Fruit fly (Drosophila melanogaster) S2 (cell line): ENCODE measurements around the gene Acsf2.

Experiments used
- CG8478 ChIP-seq: fragments of >200 bp; optimal IDR thresholded peaks from 2 replicates; lab custom pipeline; 2018
- CTCF ChIP-seq, 2 experiments: fragments of >200 bp; optimal IDR thresholded peaks; 2 replicates each; lab custom pipeline; 2018

The Acsf2 gene

dm6 chr2L:5342119-5342817, at the start of gene Acsf2:
Acsf2 (minus strand) TSS chr2L:5342234.
- TF ChIP-seq CG8478 (lab: Kevin White, UChicago) (no peak), CTCF (optimal IDR thresholded peaks at IDR 0.05; lab: Kevin White, UChicago) (no peak)

- no peak for TF ChIP-seq CTCF (optimal IDR thresholded peaks at IDR 0.05; lab: Kevin White, UChicago)
- TF ChIP-seq CG8478 (lab: Kevin White, UChicago), result no peak
Observed at dm6 chr2L:5386261-5386660, 44.2 kb upstream of the Acsf2 start.

dm6 chr2L:5381305-5381973, 39.4 kb upstream of the Acsf2 start:
- TF ChIP-seq CG8478 (lab: Kevin White, UChicago) (no peak), CTCF (optimal IDR thresholded peaks at IDR 0.05; lab: Kevin White, UChicago) (no peak)

dm6 chr2L:5378829-5379228, 36.8 kb upstream of the Acsf2 start:
- TF ChIP-seq CG8478 (lab: Kevin White, UChicago) (no peak), CTCF (optimal IDR thresholded peaks at IDR 0.05; lab: Kevin White, UChicago) (no peak)

- no peak for TF ChIP-seq CTCF (optimal IDR thresholded peaks at IDR 0.05; lab: Kevin White, UChicago)
- TF ChIP-seq CG8478 (lab: Kevin White, UChicago), result no peak
Observed at dm6 chr2L:5376442-5376841, 34.4 kb upstream of the Acsf2 start.

dm6 chr2L:5374989-5375388, 33.0 kb upstream of the Acsf2 start:
- TF ChIP-seq CTCF (optimal IDR thresholded peaks at IDR 0.05; lab: Kevin White, UChicago) (no peak), CG8478 (lab: Kevin White, UChicago) (no peak)

dm6 chr2L:5374216-5374615, 32.2 kb upstream of the Acsf2 start:
- TF ChIP-seq CTCF (optimal IDR thresholded peaks at IDR 0.05; lab: Kevin White, UChicago) (no peak), CG8478 (lab: Kevin White, UChicago) (no peak)

dm6 chr2L:5372552-5372951, 30.5 kb upstream of the Acsf2 start:
- TF ChIP-seq CG8478 (lab: Kevin White, UChicago), result no peak
- TF ChIP-seq CTCF (optimal IDR thresholded peaks at IDR 0.05; lab: Kevin White, UChicago), result no peak

- TF ChIP-seq CTCF (optimal IDR thresholded peaks at IDR 0.05; lab: Kevin White, UChicago) (no peak), CG8478 (lab: Kevin White, UChicago) (no peak)
Observed at dm6 chr2L:5367983-5368382, 25.9 kb upstream of the Acsf2 start.

dm6 chr2L:5365841-5366240, 23.8 kb upstream of the Acsf2 start:
- peak; percentile 61 to 88 for TF ChIP-seq CTCF (optimal IDR thresholded peaks at IDR 0.05; lab: Kevin White, UChicago)
- TF ChIP-seq CG8478 (lab: Kevin White, UChicago), result no peak

- TF ChIP-seq CG8478 (lab: Kevin White, UChicago), result no peak
- no peak for TF ChIP-seq CTCF (optimal IDR thresholded peaks at IDR 0.05; lab: Kevin White, UChicago)
Observed at dm6 chr2L:5362351-5362750, 20.3 kb upstream of the Acsf2 start.

dm6 chr2L:5353454-5353853, 11.4 kb upstream of the Acsf2 start:
- TF ChIP-seq CG8478 (lab: Kevin White, UChicago), result no peak
- no peak for TF ChIP-seq CTCF (optimal IDR thresholded peaks at IDR 0.05; lab: Kevin White, UChicago)

dm6 chr2L:5348591-5348990, 6.6 kb upstream of the Acsf2 start:
- TF ChIP-seq CG8478 (lab: Kevin White, UChicago) (no peak), CTCF (optimal IDR thresholded peaks at IDR 0.05; lab: Kevin White, UChicago) (no peak)

- TF ChIP-seq CG8478 (lab: Kevin White, UChicago), result no peak
Observed at dm6 chr2L:5345900-5346299, 3.9 kb upstream of the Acsf2 start, which contains the start of gene nompC. nompC (plus strand) TSS chr2L:5346200.

- TF ChIP-seq CG8478 (lab: Kevin White, UChicago) (no peak), CTCF (optimal IDR thresholded peaks at IDR 0.05; lab: Kevin White, UChicago) (no peak)
Observed at dm6 chr2L:5341015-5341608, 922 bp downstream of the Acsf2 start.
